Worm (Caenorhabditis elegans) whole organism, late embryonic: Measurements from ENCODE around the gene gst-4.

ENCODE experiments used
- C08G9.2 ChIP-seq: sonication (generic microtip); optimal IDR thresholded peaks from 2 replicates; lab custom pipeline; 2016; ENCODE audit warnings: mild to moderate bottlenecking, missing genetic modification characterization, moderate library complexity, missing compliant biosample characterization
- F13H6.1 ChIP-seq: sonication (generic microtip); optimal IDR thresholded peaks from 2 replicates; lab custom pipeline; 2016; ENCODE audit warnings: missing genetic modification characterization, missing compliant biosample characterization
- K02D7.2 ChIP-seq: sonication (generic microtip); optimal IDR thresholded peaks from 2 replicates; lab custom pipeline; 2017; ENCODE audit warnings: mild to moderate bottlenecking, missing genetic modification characterization, missing compliant biosample characterization
- T23F11.4 ChIP-seq: fragments of 200-800 bp; sonication (Bioruptor generic); optimal IDR thresholded peaks from 2 replicates; lab custom pipeline; 2018; ENCODE audit warnings: mild to moderate bottlenecking, missing genetic modification characterization, missing compliant biosample characterization
- Y22D7AL.16 ChIP-seq: sonication (generic microtip); optimal IDR thresholded peaks from 2 replicates; lab custom pipeline; 2016; ENCODE audit warnings: missing genetic modification characterization, missing compliant biosample characterization
- ama-1 ChIP-seq: fragments of 150-350 bp; optimal IDR thresholded peaks from 2 replicates; lab custom pipeline; 2014
- ceh-18 ChIP-seq: sonication (generic microtip); optimal IDR thresholded peaks from 2 replicates; lab custom pipeline; 2016; ENCODE audit warnings: missing genetic modification characterization, missing compliant biosample characterization
- ceh-19 ChIP-seq: fragments of 200-800 bp; sonication (Bioruptor generic); optimal IDR thresholded peaks from 2 replicates; lab custom pipeline; 2018; ENCODE audit warnings: mild to moderate bottlenecking, missing genetic modification characterization, missing compliant biosample characterization
- ceh-2 ChIP-seq: sonication (generic microtip); optimal IDR thresholded peaks from 2 replicates; lab custom pipeline; 2016; ENCODE audit warnings: missing genotype, missing genetic modification characterization, missing compliant biosample characterization
- ceh-22 ChIP-seq: sonication (generic microtip); optimal IDR thresholded peaks from 2 replicates; lab custom pipeline; 2017; ENCODE audit warnings: missing biosample characterization, missing genetic modification characterization
- ceh-30 ChIP-seq: fragments of 150-350 bp; optimal IDR thresholded peaks from 2 replicates; lab custom pipeline; 2014; ENCODE audit warnings: missing biosample characterization, missing genetic modification characterization
- ceh-34 ChIP-seq: sonication (generic microtip); optimal IDR thresholded peaks from 2 replicates; lab custom pipeline; 2016; ENCODE audit warnings: mild to moderate bottlenecking, missing genetic modification characterization, missing compliant biosample characterization
- ceh-48 ChIP-seq: sonication (generic microtip); optimal IDR thresholded peaks from 2 replicates; lab custom pipeline; 2016; ENCODE audit warnings: missing genetic modification characterization, inconsistent platforms, missing compliant biosample characterization
- ceh-9 ChIP-seq: sonication (generic microtip); optimal IDR thresholded peaks from 2 replicates; lab custom pipeline; 2016; ENCODE audit warnings: mild to moderate bottlenecking, missing genetic modification characterization, inconsistent platforms, missing compliant biosample characterization
- dve-1 ChIP-seq: sonication (generic microtip); optimal IDR thresholded peaks from 2 replicates; lab custom pipeline; 2017; ENCODE audit warnings: antibody characterized with exemption, mild to moderate bottlenecking, missing genetic modification characterization, missing compliant biosample characterization
- elt-2 ChIP-seq: sonication (generic microtip); optimal IDR thresholded peaks from 2 replicates; lab custom pipeline; 2016; ENCODE audit warnings: missing genetic modification reagents, missing genetic modification characterization, missing compliant biosample characterization
- gmeb-2 ChIP-seq: sonication (generic microtip); optimal IDR thresholded peaks from 2 replicates; lab custom pipeline; 2016; ENCODE audit warnings: missing genetic modification characterization, inconsistent platforms, missing compliant biosample characterization
- hlh-13 ChIP-seq: fragments of 200-800 bp; sonication (Bioruptor generic); optimal IDR thresholded peaks from 2 replicates; lab custom pipeline; 2018; ENCODE audit warnings: mild to moderate bottlenecking, missing genetic modification characterization, missing compliant biosample characterization
- hlh-30 ChIP-seq: sonication (generic microtip); optimal IDR thresholded peaks from 2 replicates; lab custom pipeline; 2017; ENCODE audit warnings: antibody characterized with exemption, missing genetic modification characterization, missing compliant biosample characterization; ENCODE audit not compliant: insufficient read depth
- hlh-8 ChIP-seq: sonication (generic microtip); optimal IDR thresholded peaks from 2 replicates; lab custom pipeline; 2016; ENCODE audit warnings: missing genotype, missing genetic modification characterization, missing compliant biosample characterization
- lim-6 ChIP-seq: sonication (generic microtip); optimal IDR thresholded peaks from 2 replicates; lab custom pipeline; 2016; ENCODE audit warnings: missing genetic modification characterization, missing compliant biosample characterization
- madf-2 ChIP-seq: sonication (generic microtip); optimal IDR thresholded peaks from 2 replicates; lab custom pipeline; 2017; ENCODE audit warnings: missing genetic modification characterization, missing compliant biosample characterization
- nfya-1 ChIP-seq: sonication (generic microtip); optimal IDR thresholded peaks from 2 replicates; lab custom pipeline; 2017; ENCODE audit warnings: missing genetic modification characterization, mild to moderate bottlenecking, missing compliant biosample characterization, antibody characterized with exemption, moderate library complexity
- nhr-232 ChIP-seq: sonication (generic microtip); optimal IDR thresholded peaks from 2 replicates; lab custom pipeline; 2016; ENCODE audit warnings: missing genetic modification characterization, missing compliant biosample characterization
- pag-3 ChIP-seq: sonication (generic microtip); optimal IDR thresholded peaks from 2 replicates; lab custom pipeline; 2016; ENCODE audit warnings: missing compliant biosample characterization, missing genetic modification characterization, borderline replicate concordance
- pax-1 ChIP-seq: fragments of 150-350 bp; optimal IDR thresholded peaks from 2 replicates; lab custom pipeline; 2014; ENCODE audit warnings: missing biosample characterization, missing genetic modification characterization
- pros-1 ChIP-seq: fragments of 150-350 bp; optimal IDR thresholded peaks from 2 replicates; lab custom pipeline; 2014; ENCODE audit warnings: missing biosample characterization, missing genetic modification reagents, missing genetic modification characterization
- sdc-2 ChIP-seq: sonication (generic microtip); optimal IDR thresholded peaks from 2 replicates; lab custom pipeline; 2016; ENCODE audit warnings: missing genotype, missing genetic modification characterization, missing compliant biosample characterization
- sox-4 ChIP-seq: sonication (generic microtip); optimal IDR thresholded peaks from 2 replicates; lab custom pipeline; 2017; ENCODE audit warnings: mild to moderate bottlenecking, missing genetic modification characterization, inconsistent platforms, missing compliant biosample characterization
- tbx-2 ChIP-seq: sonication (generic microtip); optimal IDR thresholded peaks from 2 replicates; lab custom pipeline; 2016; ENCODE audit warnings: missing genetic modification characterization, missing compliant biosample characterization
- tbx-7 ChIP-seq: sonication (generic microtip); optimal IDR thresholded peaks from 2 replicates; lab custom pipeline; 2016; ENCODE audit warnings: missing genotype, missing genetic modification characterization, missing compliant biosample characterization
- ttx-3 ChIP-seq: sonication (generic microtip); optimal IDR thresholded peaks from 2 replicates; lab custom pipeline; 2016; ENCODE audit warnings: missing genetic modification reagents, missing genetic modification characterization, missing compliant biosample characterization
- unc-3 ChIP-seq, 2 experiments: fragments of 200-800 bp in 1 of 2; sonication (Bioruptor generic) in 1 of 2; sonication (generic microtip) in 1 of 2; conservative IDR thresholded peaks in 1 of 2; optimal IDR thresholded peaks in 1 of 2; 2 replicates each; pipeline versions ENCODE4 v1.3.6 to Lab custom; 2016 to 2022; ENCODE audit warnings: missing compliant biosample characterization in 2 of 2, missing genetic modification characterization in 2 of 2, missing genetic modification reagents in 1 of 2
- unc-42 ChIP-seq: sonication (generic microtip); optimal IDR thresholded peaks from 2 replicates; lab custom pipeline; 2016; ENCODE audit warnings: missing genotype, missing genetic modification characterization, missing compliant biosample characterization
- zip-5 ChIP-seq: sonication (generic microtip); optimal IDR thresholded peaks from 2 replicates; lab custom pipeline; 2016; ENCODE audit warnings: missing genetic modification characterization, missing compliant biosample characterization

Gene gst-4

DNA sequence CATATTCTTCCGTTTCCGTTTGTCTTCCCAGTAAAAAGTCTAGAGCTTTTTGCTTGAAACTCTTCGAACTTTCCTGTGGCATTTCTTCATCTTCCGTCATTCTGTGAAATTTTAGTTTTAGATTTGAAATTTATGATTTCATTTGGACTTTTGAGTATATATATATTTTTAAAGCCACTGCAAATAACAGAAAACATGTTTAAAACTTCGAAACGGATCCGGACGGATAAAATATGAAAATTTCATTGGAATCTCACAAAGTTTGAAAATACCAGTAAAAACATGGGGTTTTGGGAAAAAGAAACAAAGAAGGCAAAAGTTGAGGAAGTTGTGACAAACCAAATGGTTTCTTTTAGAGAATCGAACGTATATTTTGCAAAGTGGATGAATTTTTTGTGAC lies 6.9 kb downstream of the gst-4 start, which contains the start of gene pigs-1:
pigs-1 (minus strand) TSS at position 101 of the 400 bp plus-strand sequence.
- TF ChIP-seq ceh-2 (tag; lab: Kevin White, UChicago) = no peak
- TF ChIP-seq tbx-7 (tag; lab: Kevin White, UChicago) = no peak

DNA sequence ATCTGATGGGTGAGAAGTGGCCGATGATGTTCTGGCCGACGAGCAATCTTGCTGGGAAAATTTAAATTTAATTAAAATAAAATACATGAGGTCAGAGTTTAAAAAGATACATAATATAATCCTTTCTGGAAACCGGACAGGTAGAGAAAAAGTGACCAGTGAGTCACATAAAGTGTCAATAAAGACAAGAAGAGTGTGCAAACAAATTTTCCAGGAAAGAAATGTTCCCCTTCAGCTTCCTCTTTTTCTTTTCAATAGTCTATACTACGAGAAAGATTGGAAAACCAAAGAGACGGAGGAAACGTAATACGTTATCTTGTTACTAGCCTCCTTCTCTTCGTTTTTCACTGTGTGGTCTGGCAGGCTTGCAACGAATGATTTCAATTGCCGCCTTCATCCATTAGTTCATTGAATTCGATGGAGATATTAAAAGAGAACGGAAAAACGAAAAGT lies 8.6 kb downstream of the gst-4 start, which contains the start of gene tsp-12:
tsp-12 (minus strand) TSS at position 51 of the 453 bp plus-strand sequence.
- TF ChIP-seq pros-1 (no peak), ttx-3 (tag; lab: Kevin White, UChicago) (no peak), gmeb-2 (no peak), pag-3 (tag; lab: Kevin White, UChicago) (no peak), hlh-13 (GFP tag; lab: Kevin White, UChicago) (no peak), T23F11.4 (GFP tag; lab: Kevin White, UChicago) (no peak), sdc-2 (no peak), ceh-34 (peak; percentile 15), madf-2 (tag; lab: Kevin White, UChicago) (no peak), unc-42 (tag; lab: Kevin White, UChicago) (peak; percentile 29), hlh-30 (tag; lab: Kevin White, UChicago) (no peak), pax-1 (tag; lab: Kevin White, UChicago) (no peak), nhr-232 (tag; lab: Kevin White, UChicago) (no peak)

DNA sequence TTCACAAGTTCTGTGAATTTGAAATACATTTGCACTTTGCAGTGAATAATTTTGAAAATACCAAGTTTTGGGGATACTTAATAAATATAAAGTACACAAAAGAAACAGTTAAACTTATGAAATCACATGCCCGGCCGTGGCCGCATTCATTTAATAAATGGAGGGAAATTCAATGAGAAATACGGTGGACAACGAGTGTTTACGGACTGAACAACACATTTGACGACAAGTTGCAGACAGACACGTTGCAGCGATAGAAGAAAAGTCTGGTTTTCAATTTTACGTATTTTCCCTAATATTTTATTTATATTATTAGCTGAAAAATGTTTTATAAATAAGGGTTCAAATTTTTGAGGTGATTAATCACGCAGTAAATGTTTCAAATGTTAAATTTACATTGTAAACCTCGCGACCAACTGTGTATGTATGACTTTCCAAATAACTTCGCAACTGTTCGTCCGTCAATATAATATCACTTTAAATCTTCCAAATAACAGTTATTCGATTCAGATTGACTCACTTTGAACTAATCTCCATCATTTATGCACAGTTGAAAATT lies 9.5 kb downstream of the gst-4 start, which contains the start of gene copg-1:
copg-1 (plus strand) TSS at position 509 of the 559 bp plus-strand sequence.
- TF ChIP-seq unc-42 (tag; lab: Kevin White, UChicago) = peak; percentile 84
- TF ChIP-seq tbx-7 (tag; lab: Kevin White, UChicago) = no peak
- TF ChIP-seq nfya-1 (tag; lab: Kevin White, UChicago) = peak; percentile 28

DNA sequence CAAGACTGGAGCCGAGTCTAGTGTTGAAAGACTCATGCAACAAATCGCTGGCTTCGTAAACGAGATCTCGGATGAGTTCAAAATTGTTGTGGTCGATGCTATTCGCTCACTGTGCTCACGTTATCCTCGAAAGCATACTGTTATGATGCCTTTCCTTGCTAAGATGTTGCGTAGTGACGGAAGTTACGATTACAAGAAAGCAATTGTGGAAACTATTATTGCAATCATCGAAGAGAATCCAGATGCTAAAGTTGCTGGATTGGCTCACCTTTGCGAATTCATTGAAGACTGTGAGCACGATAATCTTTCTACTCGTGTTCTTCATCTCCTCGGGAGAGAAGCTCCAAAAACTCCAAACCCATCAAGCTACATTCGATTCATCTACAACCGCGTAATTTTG lies 11.5 kb downstream of the gst-4 start:
- no peak for TF ChIP-seq lim-6 (tag; lab: Kevin White, UChicago)
- TF ChIP-seq K02D7.2 = no peak
- TF ChIP-seq ceh-18 = no peak
- TF ChIP-seq unc-3 (GFP tag; conservative IDR thresholded peaks at IDR 0.05; lab: Robert Waterston, UW) = no peak
- TF ChIP-seq unc-3 (tag; optimal IDR thresholded peaks at IDR 0.05; lab: Kevin White, UChicago) = no peak
- no peak for TF ChIP-seq C08G9.2 (tag; lab: Kevin White, UChicago)
- TF ChIP-seq sdc-2 = no peak
- no peak for TF ChIP-seq elt-2 (tag; lab: Kevin White, UChicago)
- no peak for TF ChIP-seq pag-3 (tag; lab: Kevin White, UChicago)
- no peak for TF ChIP-seq ttx-3 (tag; lab: Kevin White, UChicago)
- TF ChIP-seq ceh-22 (tag; lab: Kevin White, UChicago) = no peak
- no peak for TF ChIP-seq T23F11.4 (GFP tag; lab: Kevin White, UChicago)
- TF ChIP-seq ceh-48 (tag; lab: Kevin White, UChicago) = no peak
- no peak for TF ChIP-seq pax-1 (tag; lab: Kevin White, UChicago)
- no peak for TF ChIP-seq gmeb-2
- no peak for TF ChIP-seq ama-1 (lab: Kevin White, UChicago)
- no peak for TF ChIP-seq hlh-8 (tag; lab: Kevin White, UChicago)
- TF ChIP-seq sox-4 (tag; lab: Kevin White, UChicago) = no peak

DNA sequence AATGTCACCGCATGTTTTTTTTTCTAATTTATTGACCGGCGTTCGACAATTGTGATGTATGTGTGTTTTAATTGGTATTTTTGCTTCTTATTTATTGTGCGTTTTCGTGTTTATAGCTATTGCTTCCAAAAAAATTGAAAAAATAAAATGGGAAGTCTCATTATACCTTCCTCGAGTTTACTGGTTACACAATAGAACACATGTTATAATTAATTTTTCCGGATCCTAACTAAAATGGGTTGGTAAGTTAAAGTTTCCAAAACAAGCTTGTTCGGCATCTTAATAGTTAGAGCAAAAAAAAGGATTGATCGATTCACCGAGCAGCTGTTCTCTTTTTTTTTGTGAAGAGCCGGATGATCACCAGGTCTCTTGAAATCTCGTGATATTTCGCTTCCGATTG lies 13.4 kb downstream of the gst-4 start, which contains the start of gene ttr-54:
ttr-54 (plus strand) TSS at position 301 of the 400 bp plus-strand sequence.
- TF ChIP-seq dve-1 (tag; lab: Kevin White, UChicago) (no peak), tbx-2 (tag; lab: Kevin White, UChicago) (no peak), ceh-19 (no peak), C08G9.2 (tag; lab: Kevin White, UChicago) (no peak), F13H6.1 (no peak), ceh-9 (tag; lab: Kevin White, UChicago) (no peak), tbx-7 (tag; lab: Kevin White, UChicago) (no peak), zip-5 (tag; lab: Kevin White, UChicago) (no peak), Y22D7AL.16 (tag; lab: Kevin White, UChicago) (no peak), ceh-30 (tag; lab: Kevin White, UChicago) (no peak), ttx-3 (tag; lab: Kevin White, UChicago) (no peak)
